Fruit fly (Drosophila melanogaster): ENCODE data around the gene CG14304.
A peak's percentile ranks its signal among the peaks of the same experiment; 100 is the strongest.

The CG14304 gene

dm6 chr3R:18585259-18585858, 35.8 kb downstream of the CG14304 start (continued):
- TF ChIP-seq mld (GFP tag; IDR thresholded peaks at IDR 0.05; ENCODE audit: partially characterized antibody): peak; percentile 51; the same call in 1 of the 3 replicates
- TF ChIP-seq Max (GFP tag; optimal IDR thresholded peaks at IDR 0.05): no peak
- no peak for TF ChIP-seq Dip3 (GFP tag; optimal IDR thresholded peaks at IDR 0.05)
- TF ChIP-seq Nf-YC (tag; optimal IDR thresholded peaks at IDR 0.05): no peak
- no peak for TF ChIP-seq ap (GFP tag; IDR thresholded peaks at IDR 0.05)
- 0 out of 3 replicates have a peak, but pooled peaks have one; percentile 34 for TF ChIP-seq vnd (GFP tag; IDR thresholded peaks at IDR 0.05; ENCODE audit: partially characterized antibody)
- peak; percentile 57 for TF ChIP-seq Awh (GFP tag; IDR thresholded peaks at IDR 0.05)
- peak; percentile 3 for TF ChIP-seq Mes4 (GFP tag; optimal IDR thresholded peaks at IDR 0.05)
- no peak for TF ChIP-seq CG10654 (GFP tag; optimal IDR thresholded peaks at IDR 0.05)
- peak; percentile 59; the same call in 1 of the 3 replicates for TF ChIP-seq zen2 (GFP tag; IDR thresholded peaks at IDR 0.05; ENCODE audit: partially characterized antibody)
- TF ChIP-seq dpn (GFP tag; optimal IDR thresholded peaks at IDR 0.05): peak; percentile 15 to 54
- no peak for TF ChIP-seq CG7271 (tag; optimal IDR thresholded peaks at IDR 0.05)
- TF ChIP-seq chinmo (GFP tag; IDR thresholded peaks at IDR 0.05; ENCODE audit: partially characterized antibody): peak; percentile 67; the same call in 1 of the 4 replicates
- TF ChIP-seq CG4707 (GFP tag; optimal IDR thresholded peaks at IDR 0.05): peak; percentile 32
- peak; percentile 15 for TF ChIP-seq dm (GFP tag; optimal IDR thresholded peaks at IDR 0.05)
- TF ChIP-seq stwl (tag; optimal IDR thresholded peaks at IDR 0.05): peak; percentile 60
- peak; percentile 18 for TF ChIP-seq HmgZ (tag; optimal IDR thresholded peaks at IDR 0.05)
- peak; percentile 78 for TF ChIP-seq run (tag; optimal IDR thresholded peaks at IDR 0.05)
- no peak for TF ChIP-seq CG4854 (GFP tag; optimal IDR thresholded peaks at IDR 0.05)
- TF ChIP-seq CG7987 (GFP tag; optimal IDR thresholded peaks at IDR 0.05): peak; percentile 52
- TF ChIP-seq ci (GFP tag; IDR thresholded peaks at IDR 0.05): peak; percentile 49; the same call in 1 of the 3 replicates
- TF ChIP-seq cas (GFP tag; IDR thresholded peaks at IDR 0.05): no peak
- no peak for TF ChIP-seq Optix (GFP tag; IDR thresholded peaks at IDR 0.05)
- TF ChIP-seq CG34376 (GFP tag; optimal IDR thresholded peaks at IDR 0.05): peak; percentile 43
- peak; percentile 43 for TF ChIP-seq grn (GFP tag; optimal IDR thresholded peaks at IDR 0.05)
- peak; percentile 47 for TF ChIP-seq Drgx (GFP tag; IDR thresholded peaks at IDR 0.05)
- peak; percentile 16 for TF ChIP-seq CG5245 (GFP tag; optimal IDR thresholded peaks at IDR 0.05)
- TF ChIP-seq CHES-1-like (GFP tag; optimal IDR thresholded peaks at IDR 0.05): no peak
- TF ChIP-seq CG7786 (GFP tag; optimal IDR thresholded peaks at IDR 0.05): no peak
- TF ChIP-seq Opbp (GFP tag; IDR thresholded peaks at IDR 0.05; ENCODE audit: partially characterized antibody): peak; percentile 47; the same call in 1 of the 3 replicates
- TF ChIP-seq CG4424 (GFP tag; optimal IDR thresholded peaks at IDR 0.05): no peak
- TF ChIP-seq CG15514 (GFP tag; optimal IDR thresholded peaks at IDR 0.05): peak; percentile 3
- no peak for TF ChIP-seq az2 (GFP tag; optimal IDR thresholded peaks at IDR 0.05)
- no peak for TF ChIP-seq CG7556 (GFP tag; optimal IDR thresholded peaks at IDR 0.05)
- no peak for TF ChIP-seq CG43689 (GFP tag; IDR thresholded peaks at IDR 0.05)
- TF ChIP-seq Antp (GFP tag; optimal IDR thresholded peaks at IDR 0.05): no peak
- peak; percentile 55 for TF ChIP-seq Scr (GFP tag; IDR thresholded peaks at IDR 0.05; ENCODE audit: partially characterized antibody)

- TF ChIP-seq Trl (optimal IDR thresholded peaks at IDR 0.05) (peak; percentile 66 to 75), Trl (GFP tag; optimal IDR thresholded peaks at IDR 0.05) (no peak), cg (GFP tag; optimal IDR thresholded peaks at IDR 0.05) (peak; percentile 62), sna (GFP tag; IDR thresholded peaks at IDR 0.05; ENCODE audit: partially characterized antibody) (0 out of 2 replicates have a peak, but pooled peaks have one; percentile 38), CG5245 (GFP tag; optimal IDR thresholded peaks at IDR 0.05) (no peak), tx (GFP tag; optimal IDR thresholded peaks at IDR 0.05) (no peak)
Observed at dm6 chr3R:18584546-18584935, 36.6 kb downstream of the CG14304 start.
